Worm (Caenorhabditis elegans) whole organism, late embryonic: Measurements from ENCODE around the gene K02F3.2.

ENCODE experiments used
- C08G9.2 ChIP-seq: sonication (generic microtip); optimal IDR thresholded peaks from 2 replicates; lab custom pipeline; 2016; ENCODE audit warnings: mild to moderate bottlenecking, missing genetic modification characterization, moderate library complexity, missing compliant biosample characterization
- F13H6.1 ChIP-seq: sonication (generic microtip); optimal IDR thresholded peaks from 2 replicates; lab custom pipeline; 2016; ENCODE audit warnings: missing genetic modification characterization, missing compliant biosample characterization
- K02D7.2 ChIP-seq: sonication (generic microtip); optimal IDR thresholded peaks from 2 replicates; lab custom pipeline; 2017; ENCODE audit warnings: mild to moderate bottlenecking, missing genetic modification characterization, missing compliant biosample characterization
- K09A11.1 ChIP-seq: sonication (generic microtip); optimal IDR thresholded peaks from 2 replicates; lab custom pipeline; 2017; ENCODE audit warnings: antibody characterized with exemption, mild to moderate bottlenecking, missing genetic modification characterization, missing compliant biosample characterization; ENCODE audit not compliant: insufficient read depth
- Y22D7AL.16 ChIP-seq: sonication (generic microtip); optimal IDR thresholded peaks from 2 replicates; lab custom pipeline; 2016; ENCODE audit warnings: missing genetic modification characterization, missing compliant biosample characterization
- ama-1 ChIP-seq: fragments of 150-350 bp; optimal IDR thresholded peaks from 2 replicates; lab custom pipeline; 2014
- ceh-14 ChIP-seq: sonication (generic microtip); optimal IDR thresholded peaks from 2 replicates; lab custom pipeline; 2016; ENCODE audit warnings: missing genotype, missing genetic modification characterization, missing compliant biosample characterization
- ceh-18 ChIP-seq: sonication (generic microtip); optimal IDR thresholded peaks from 2 replicates; lab custom pipeline; 2016; ENCODE audit warnings: missing genetic modification characterization, missing compliant biosample characterization
- ceh-2 ChIP-seq: sonication (generic microtip); optimal IDR thresholded peaks from 2 replicates; lab custom pipeline; 2016; ENCODE audit warnings: missing genotype, missing genetic modification characterization, missing compliant biosample characterization
- ceh-22 ChIP-seq: sonication (generic microtip); optimal IDR thresholded peaks from 2 replicates; lab custom pipeline; 2017; ENCODE audit warnings: missing biosample characterization, missing genetic modification characterization
- ceh-24 ChIP-seq: sonication (generic microtip); optimal IDR thresholded peaks from 2 replicates; lab custom pipeline; 2016; ENCODE audit warnings: mild to moderate bottlenecking, missing genetic modification characterization, missing compliant biosample characterization
- ceh-30 ChIP-seq: fragments of 150-350 bp; optimal IDR thresholded peaks from 2 replicates; lab custom pipeline; 2014; ENCODE audit warnings: missing biosample characterization, missing genetic modification characterization
- ceh-31 ChIP-seq: sonication (generic microtip); optimal IDR thresholded peaks from 2 replicates; lab custom pipeline; 2016; ENCODE audit warnings: missing genetic modification characterization, missing compliant biosample characterization
- ceh-34 ChIP-seq: sonication (generic microtip); optimal IDR thresholded peaks from 2 replicates; lab custom pipeline; 2016; ENCODE audit warnings: mild to moderate bottlenecking, missing genetic modification characterization, missing compliant biosample characterization
- ceh-48 ChIP-seq: sonication (generic microtip); optimal IDR thresholded peaks from 2 replicates; lab custom pipeline; 2016; ENCODE audit warnings: missing genetic modification characterization, inconsistent platforms, missing compliant biosample characterization
- dve-1 ChIP-seq: sonication (generic microtip); optimal IDR thresholded peaks from 2 replicates; lab custom pipeline; 2017; ENCODE audit warnings: antibody characterized with exemption, mild to moderate bottlenecking, missing genetic modification characterization, missing compliant biosample characterization
- elt-2 ChIP-seq: sonication (generic microtip); optimal IDR thresholded peaks from 2 replicates; lab custom pipeline; 2016; ENCODE audit warnings: missing genetic modification reagents, missing genetic modification characterization, missing compliant biosample characterization
- elt-4 ChIP-seq: sonication (generic microtip); optimal IDR thresholded peaks from 2 replicates; lab custom pipeline; 2016; ENCODE audit warnings: missing genetic modification characterization, missing compliant biosample characterization
- ets-4 ChIP-seq: sonication (generic microtip); optimal IDR thresholded peaks from 2 replicates; lab custom pipeline; 2016; ENCODE audit warnings: missing genetic modification characterization, missing compliant biosample characterization
- eyg-1 ChIP-seq: sonication (generic microtip); optimal IDR thresholded peaks from 2 replicates; lab custom pipeline; 2016; ENCODE audit warnings: missing genotype, missing genetic modification characterization, missing compliant biosample characterization
- fkh-10 ChIP-seq: fragments of 150-350 bp; optimal IDR thresholded peaks from 2 replicates; lab custom pipeline; 2014; ENCODE audit warnings: missing biosample characterization, missing genetic modification reagents, missing genetic modification characterization
- fkh-6 ChIP-seq: sonication (generic microtip); optimal IDR thresholded peaks from 2 replicates; lab custom pipeline; 2016; ENCODE audit warnings: missing genetic modification characterization, missing compliant biosample characterization
- hlh-15 ChIP-seq: sonication (generic microtip); optimal IDR thresholded peaks from 2 replicates; lab custom pipeline; 2016; ENCODE audit warnings: missing genetic modification characterization, missing compliant biosample characterization
- hlh-30 ChIP-seq: sonication (generic microtip); optimal IDR thresholded peaks from 2 replicates; lab custom pipeline; 2017; ENCODE audit warnings: antibody characterized with exemption, missing genetic modification characterization, missing compliant biosample characterization; ENCODE audit not compliant: insufficient read depth
- hlh-6 ChIP-seq: sonication (generic microtip); optimal IDR thresholded peaks from 2 replicates; lab custom pipeline; 2016; ENCODE audit warnings: missing genotype, missing genetic modification characterization, missing compliant biosample characterization
- hlh-8 ChIP-seq: sonication (generic microtip); optimal IDR thresholded peaks from 2 replicates; lab custom pipeline; 2016; ENCODE audit warnings: missing genotype, missing genetic modification characterization, missing compliant biosample characterization
- lim-6 ChIP-seq: sonication (generic microtip); optimal IDR thresholded peaks from 2 replicates; lab custom pipeline; 2016; ENCODE audit warnings: missing genetic modification characterization, missing compliant biosample characterization
- lin-11 ChIP-seq: fragments of 200-800 bp; sonication (Bioruptor generic); optimal IDR thresholded peaks from 2 replicates; lab custom pipeline; 2018; ENCODE audit warnings: mild to moderate bottlenecking, missing genetic modification characterization, missing compliant biosample characterization
- madf-2 ChIP-seq: sonication (generic microtip); optimal IDR thresholded peaks from 2 replicates; lab custom pipeline; 2017; ENCODE audit warnings: missing genetic modification characterization, missing compliant biosample characterization
- mec-3 ChIP-seq: sonication (generic microtip); optimal IDR thresholded peaks from 2 replicates; lab custom pipeline; 2016; ENCODE audit warnings: borderline replicate concordance, missing genetic modification characterization, missing compliant biosample characterization
- nfya-1 ChIP-seq: sonication (generic microtip); optimal IDR thresholded peaks from 2 replicates; lab custom pipeline; 2017; ENCODE audit warnings: missing genetic modification characterization, mild to moderate bottlenecking, missing compliant biosample characterization, antibody characterized with exemption, moderate library complexity
- nhr-11 ChIP-seq: fragments of 150-350 bp; optimal IDR thresholded peaks from 2 replicates; lab custom pipeline; 2014; ENCODE audit warnings: missing biosample characterization, missing genetic modification characterization
- npax-4 ChIP-seq: sonication (generic microtip); optimal IDR thresholded peaks from 2 replicates; lab custom pipeline; 2016; ENCODE audit warnings: missing genetic modification characterization, missing compliant biosample characterization
- pat-9 ChIP-seq: fragments of 200-800 bp; sonication (Bioruptor generic); optimal IDR thresholded peaks from 2 replicates; lab custom pipeline; 2018; ENCODE audit warnings: mild to moderate bottlenecking, missing genetic modification characterization, moderate library complexity, missing compliant biosample characterization
- pax-1 ChIP-seq: fragments of 150-350 bp; optimal IDR thresholded peaks from 2 replicates; lab custom pipeline; 2014; ENCODE audit warnings: missing biosample characterization, missing genetic modification characterization
- pha-2 ChIP-seq: sonication (generic microtip); optimal IDR thresholded peaks from 2 replicates; lab custom pipeline; 2017; ENCODE audit warnings: mild to moderate bottlenecking, missing genetic modification characterization, missing compliant biosample characterization
- pqm-1 ChIP-seq: sonication (generic microtip); optimal IDR thresholded peaks from 2 replicates; lab custom pipeline; 2016; ENCODE audit warnings: missing genetic modification characterization, missing compliant biosample characterization
- ref-2 ChIP-seq: sonication (generic microtip); optimal IDR thresholded peaks from 2 replicates; lab custom pipeline; 2016; ENCODE audit warnings: missing genetic modification characterization, missing compliant biosample characterization
- sdc-2 ChIP-seq: sonication (generic microtip); optimal IDR thresholded peaks from 2 replicates; lab custom pipeline; 2016; ENCODE audit warnings: missing genotype, missing genetic modification characterization, missing compliant biosample characterization
- sox-4 ChIP-seq: sonication (generic microtip); optimal IDR thresholded peaks from 2 replicates; lab custom pipeline; 2017; ENCODE audit warnings: mild to moderate bottlenecking, missing genetic modification characterization, inconsistent platforms, missing compliant biosample characterization
- syd-9 ChIP-seq: sonication (generic microtip); optimal IDR thresholded peaks from 2 replicates; lab custom pipeline; 2016; ENCODE audit warnings: mild to moderate bottlenecking, missing genetic modification characterization, moderate library complexity, missing compliant biosample characterization
- tbx-2 ChIP-seq: sonication (generic microtip); optimal IDR thresholded peaks from 2 replicates; lab custom pipeline; 2016; ENCODE audit warnings: missing genetic modification characterization, missing compliant biosample characterization
- ttx-3 ChIP-seq: sonication (generic microtip); optimal IDR thresholded peaks from 2 replicates; lab custom pipeline; 2016; ENCODE audit warnings: missing genetic modification reagents, missing genetic modification characterization, missing compliant biosample characterization
- unc-3 ChIP-seq, 2 experiments: fragments of 200-800 bp in 1 of 2; sonication (Bioruptor generic) in 1 of 2; sonication (generic microtip) in 1 of 2; conservative IDR thresholded peaks in 1 of 2; optimal IDR thresholded peaks in 1 of 2; 2 replicates each; pipeline versions ENCODE4 v1.3.6 to Lab custom; 2016 to 2022; ENCODE audit warnings: missing compliant biosample characterization in 2 of 2, missing genetic modification characterization in 2 of 2, missing genetic modification reagents in 1 of 2
- unc-42 ChIP-seq: sonication (generic microtip); optimal IDR thresholded peaks from 2 replicates; lab custom pipeline; 2016; ENCODE audit warnings: missing genotype, missing genetic modification characterization, missing compliant biosample characterization
- unc-55 ChIP-seq: sonication (generic microtip); optimal IDR thresholded peaks from 2 replicates; lab custom pipeline; 2017; ENCODE audit warnings: missing biosample characterization, missing genetic modification reagents, missing genetic modification characterization
- zip-5 ChIP-seq: sonication (generic microtip); optimal IDR thresholded peaks from 2 replicates; lab custom pipeline; 2016; ENCODE audit warnings: missing genetic modification characterization, missing compliant biosample characterization
- ztf-16 ChIP-seq: sonication (generic microtip); optimal IDR thresholded peaks from 2 replicates; lab custom pipeline; 2017; ENCODE audit warnings: missing genetic modification characterization, missing compliant biosample characterization

The K02F3.2 gene

ce11 chrIII:832855-833504 is 12.7 kb upstream of the K02F3.2 start, which contains the start of gene zip-2:
Gene zip-2, plus strand, starts transcription at chrIII:832982.
- TF ChIP-seq mec-3 (no peak), elt-2 (tag; lab: Kevin White, UChicago) (peak; percentile 27), ttx-3 (tag; lab: Kevin White, UChicago) (no peak), hlh-15 (no peak), pax-1 (tag; lab: Kevin White, UChicago) (no peak)

ce11 chrIII:833711-834442 is 11.8 kb upstream of the K02F3.2 start:
- no peak for TF ChIP-seq lim-6
- peak; percentile 26 for TF ChIP-seq eyg-1 (tag; lab: Kevin White, UChicago)
- TF ChIP-seq ceh-48 (tag; lab: Kevin White, UChicago) = no peak
- TF ChIP-seq ceh-30 = no peak
- no peak for TF ChIP-seq ceh-14 (tag; lab: Kevin White, UChicago)
- TF ChIP-seq syd-9 (tag; lab: Kevin White, UChicago) = no peak
- TF ChIP-seq elt-2 (tag; lab: Kevin White, UChicago) = peak; percentile 78
- TF ChIP-seq tbx-2 (tag; lab: Kevin White, UChicago) = peak; percentile 95
- TF ChIP-seq ceh-22 (tag; lab: Kevin White, UChicago) = no peak
- peak; percentile 90 for TF ChIP-seq pax-1 (tag; lab: Kevin White, UChicago)
- peak; percentile 29 for TF ChIP-seq unc-42 (tag; lab: Kevin White, UChicago)
- peak; percentile 91 for TF ChIP-seq unc-55 (GFP tag; lab: Kevin White, UChicago)
- peak; percentile 42 for TF ChIP-seq pqm-1 (tag; lab: Kevin White, UChicago)
- peak; percentile 65 for TF ChIP-seq K09A11.1
- TF ChIP-seq hlh-15 = no peak
- TF ChIP-seq ama-1 (lab: Kevin White, UChicago) = peak; percentile 56
- peak; percentile 14 for TF ChIP-seq hlh-8
- TF ChIP-seq ref-2 (tag; lab: Kevin White, UChicago) = peak; percentile 76
- TF ChIP-seq ceh-18 (tag; lab: Kevin White, UChicago) = peak; percentile 82
- TF ChIP-seq hlh-6 (tag; lab: Kevin White, UChicago) = no peak
- no peak for TF ChIP-seq npax-4 (tag; lab: Kevin White, UChicago)
- peak; percentile 85 for TF ChIP-seq dve-1 (tag; lab: Kevin White, UChicago)
- TF ChIP-seq nhr-11 = no peak
- TF ChIP-seq ets-4 (tag; lab: Kevin White, UChicago) = peak; percentile 51
- TF ChIP-seq madf-2 = peak; percentile 35
- TF ChIP-seq unc-3 (GFP tag; conservative IDR thresholded peaks at IDR 0.05; lab: Robert Waterston, UW) = no peak
- TF ChIP-seq unc-3 (tag; optimal IDR thresholded peaks at IDR 0.05; lab: Kevin White, UChicago) = peak; percentile 17
- TF ChIP-seq ztf-16 (tag; lab: Kevin White, UChicago) = peak; percentile 9
- TF ChIP-seq pha-2 (tag; lab: Kevin White, UChicago) = peak; percentile 18
- TF ChIP-seq sox-4 = no peak
- no peak for TF ChIP-seq Y22D7AL.16 (tag; lab: Kevin White, UChicago)
- TF ChIP-seq ceh-2 (tag; lab: Kevin White, UChicago) = peak; percentile 48
- no peak for TF ChIP-seq K02D7.2
- TF ChIP-seq ceh-34 (tag; lab: Kevin White, UChicago) = peak; percentile 41
- TF ChIP-seq nfya-1 = peak; percentile 92
- no peak for TF ChIP-seq C08G9.2
- TF ChIP-seq pat-9 = no peak
- TF ChIP-seq lin-11 = no peak
- no peak for TF ChIP-seq mec-3
- peak; percentile 17 for TF ChIP-seq sdc-2 (tag; lab: Kevin White, UChicago)
- peak; percentile 28 for TF ChIP-seq F13H6.1 (tag; lab: Kevin White, UChicago)
- no peak for TF ChIP-seq ceh-24
- TF ChIP-seq fkh-10 (GFP tag; lab: Kevin White, UChicago) = peak; percentile 15
- TF ChIP-seq fkh-6 (tag; lab: Kevin White, UChicago) = peak; percentile 2
- peak; percentile 4 for TF ChIP-seq zip-5 (tag; lab: Kevin White, UChicago)
- TF ChIP-seq ceh-31 (tag; lab: Kevin White, UChicago) = peak; percentile 87
- no peak for TF ChIP-seq elt-4 (tag; lab: Kevin White, UChicago)
- peak; percentile 96 for TF ChIP-seq hlh-30 (tag; lab: Kevin White, UChicago)
